Fruit fly (Drosophila melanogaster) whole organism, wandering third instar larva: Measurements from ENCODE around the gene CG17549.

Source experiments
- GATAd ChIP-seq: sonication (Bioruptor generic); optimal IDR thresholded peaks from 2 replicates; lab custom pipeline; 2016; ENCODE audit warnings: missing biosample characterization, missing genetic modification characterization
- Hr78 ChIP-seq: fragments of >200 bp; optimal IDR thresholded peaks from 2 replicates; lab custom pipeline; 2017; ENCODE audit warnings: missing biosample characterization, missing genetic modification characterization
- OdsH ChIP-seq: fragments of 200-800 bp; sonication (Bioruptor generic); optimal IDR thresholded peaks from 2 replicates; lab custom pipeline; 2016; ENCODE audit warnings: missing biosample characterization, mild to moderate bottlenecking, missing genetic modification characterization
- Sp1 ChIP-seq: fragments of 200-800 bp; sonication (Bioruptor generic); optimal IDR thresholded peaks from 3 replicates; lab custom pipeline; 2019; ENCODE audit warnings: missing biosample characterization, mild to moderate bottlenecking, missing genetic modification characterization, moderate library complexity
- pan ChIP-seq: fragments of >200 bp; optimal IDR thresholded peaks from 2 replicates; lab custom pipeline; 2017
- sv ChIP-seq: fragments of 200-800 bp; sonication (Bioruptor generic); optimal IDR thresholded peaks from 3 replicates; lab custom pipeline; 2016; ENCODE audit warnings: missing biosample characterization, missing genetic modification characterization
- woc ChIP-seq: sonication (Bioruptor generic); optimal IDR thresholded peaks from 2 replicates; lab custom pipeline; 2016; ENCODE audit warnings: missing biosample characterization, mild to moderate bottlenecking, missing genetic modification characterization

DNA sequence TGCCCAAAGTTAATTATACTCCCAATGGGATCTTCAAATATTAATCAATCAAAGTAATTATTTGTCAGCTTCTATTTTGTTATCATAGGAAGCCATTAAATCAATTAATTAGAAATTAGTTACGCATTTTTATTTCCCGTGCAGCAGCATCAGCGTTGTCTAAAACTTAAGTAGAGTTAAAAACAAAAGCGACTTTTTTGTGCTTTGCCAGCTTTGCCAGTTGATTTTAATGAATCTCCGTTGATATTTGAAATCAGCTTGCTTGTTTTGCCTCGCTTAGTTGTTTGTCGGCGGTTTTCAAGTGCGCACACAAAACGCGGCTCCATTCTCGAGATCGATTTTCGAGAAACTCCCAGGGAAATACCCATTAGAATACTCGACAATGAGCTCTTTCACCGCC lies 9.2 kb downstream of the CG17549 start, which contains the start of gene CG17350:
- TF ChIP-seq GATAd (GFP tag; lab: Kevin White, UChicago) (no peak), Hr78 (GFP tag; lab: Kevin White, UChicago) (no peak), pan (no peak), sv (GFP tag; lab: Kevin White, UChicago) (no peak), OdsH (GFP tag; lab: Kevin White, UChicago) (no peak), Sp1 (GFP tag; lab: Kevin White, UChicago) (no peak), woc (GFP tag; lab: Kevin White, UChicago) (no peak)
